Fruit fly (Drosophila melanogaster): ENCODE data around the gene png.

png gene

DNA sequence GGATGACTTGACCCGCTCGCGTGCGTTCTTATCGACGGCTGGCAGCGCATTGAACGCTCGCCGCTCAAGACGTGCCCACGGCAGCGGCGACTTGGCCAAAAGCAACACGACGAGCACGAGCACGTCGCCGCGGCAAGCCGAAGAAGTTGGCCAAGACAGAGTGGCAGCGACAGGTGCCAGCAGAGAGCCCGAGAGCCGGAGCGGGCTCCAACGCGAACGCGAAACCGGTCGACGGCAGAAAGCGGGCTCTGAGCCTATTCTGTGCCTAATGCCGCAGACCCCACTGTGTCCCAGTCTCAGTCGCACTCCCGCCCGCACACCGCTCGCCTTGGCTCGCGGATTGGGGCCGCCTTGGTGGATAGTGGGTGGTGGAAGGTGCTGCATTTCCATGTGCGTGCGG lies 49.0 kb downstream of the png start (continued):
- TF ChIP-seq CHES-1-like (GFP tag; optimal IDR thresholded peaks at IDR 0.05), result no peak
- no peak for TF ChIP-seq jigr1 (GFP tag; IDR thresholded peaks at IDR 0.05)
- TF ChIP-seq vvl (GFP tag; IDR thresholded peaks at IDR 0.05), result peak; percentile 37; the same call in 1 of the 2 replicates
- no peak for TF ChIP-seq CG17385 (GFP tag; optimal IDR thresholded peaks at IDR 0.05)
- TF ChIP-seq CG10543 (GFP tag; optimal IDR thresholded peaks at IDR 0.05), result peak; percentile 1
- no peak for TF ChIP-seq CG18476 (GFP tag; optimal IDR thresholded peaks at IDR 0.05)
- TF ChIP-seq jumu (GFP tag; optimal IDR thresholded peaks at IDR 0.05), result no peak
- TF ChIP-seq CG3281 (GFP tag; optimal IDR thresholded peaks at IDR 0.05), result no peak
- no peak for TF ChIP-seq Dbx (GFP tag; IDR thresholded peaks at IDR 0.05)
- no peak for TF ChIP-seq crc (GFP tag; optimal IDR thresholded peaks at IDR 0.05)
- peak; percentile 44 for TF ChIP-seq Med (GFP tag)
- peak; percentile 90 for TF ChIP-seq Deaf1 (tag; optimal IDR thresholded peaks at IDR 0.05)
- TF ChIP-seq gt (GFP tag; IDR thresholded peaks at IDR 0.05), result no peak
- TF ChIP-seq CG17328 (GFP tag; IDR thresholded peaks at IDR 0.05), result no peak
- no peak for TF ChIP-seq CG6254 (GFP tag; optimal IDR thresholded peaks at IDR 0.05)
- no peak for TF ChIP-seq Oli (tag; optimal IDR thresholded peaks at IDR 0.05)
- TF ChIP-seq Vsx1 (GFP tag; optimal IDR thresholded peaks at IDR 0.05), result no peak
- no peak for TF ChIP-seq Scr (GFP tag; IDR thresholded peaks at IDR 0.05; ENCODE audit: partially characterized antibody)
- no peak for TF ChIP-seq sim (GFP tag; IDR thresholded peaks at IDR 0.05)
- TF ChIP-seq chinmo (GFP tag; IDR thresholded peaks at IDR 0.05; ENCODE audit: partially characterized antibody), result peak; percentile 76; the same call in 1 of the 4 replicates
- TF ChIP-seq CG15696 (tag; optimal IDR thresholded peaks at IDR 0.05), result no peak
- TF ChIP-seq Hmx (GFP tag; optimal IDR thresholded peaks at IDR 0.05), result no peak
